Worm (Caenorhabditis elegans): ENCODE results near the gene C29F9.6.

C29F9.6 gene

DNA sequence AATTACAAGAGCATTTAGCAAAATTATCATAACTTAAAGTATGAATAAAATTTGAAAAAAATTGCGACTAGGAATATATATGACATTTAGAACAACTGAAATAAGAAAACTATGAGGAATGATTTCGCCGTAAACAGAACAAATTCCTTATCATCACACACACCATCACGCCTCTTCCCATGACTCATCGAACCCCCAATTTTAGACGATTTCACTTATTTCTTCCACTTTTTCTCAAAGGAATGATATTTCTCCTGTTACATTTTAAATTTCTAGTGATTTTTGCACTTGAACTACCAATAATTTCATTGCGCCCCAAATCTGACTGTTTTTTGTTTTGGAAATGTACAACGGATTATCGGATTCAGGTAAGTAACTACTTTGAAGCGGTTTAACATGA is 41.9 kb downstream of the C29F9.6 start, which contains the start of the genes zig-13 and ver-1:
Gene zig-13, minus strand, starts transcription at position 101 of the 400 bp plus-strand sequence.
Gene ver-1, plus strand, starts transcription at position 180 of the 400 bp plus-strand sequence.
- no peak for TF ChIP-seq ceh-8 (GFP tag; optimal IDR thresholded peaks at IDR 0.05)
- TF ChIP-seq tbx-2 (tag; optimal IDR thresholded peaks at IDR 0.05) = no peak
- TF ChIP-seq fkh-8 (tag; optimal IDR thresholded peaks at IDR 0.05) = no peak
- TF ChIP-seq dsc-1 (tag; optimal IDR thresholded peaks at IDR 0.05) = no peak
- no peak for TF ChIP-seq snpc-4 (tag; optimal IDR thresholded peaks at IDR 0.05)
- TF ChIP-seq C34B4.2 (tag; optimal IDR thresholded peaks at IDR 0.05) = no peak
- no peak for TF ChIP-seq lin-35 (GFP tag; optimal IDR thresholded peaks at IDR 0.05)
- TF ChIP-seq nhr-77 (tag; optimal IDR thresholded peaks at IDR 0.05) = no peak
- no peak for TF ChIP-seq unc-130 (tag; optimal IDR thresholded peaks at IDR 0.05)
- no peak for TF ChIP-seq snu-23 (GFP tag; optimal IDR thresholded peaks at IDR 0.05)
- TF ChIP-seq tlp-1 (tag; optimal IDR thresholded peaks at IDR 0.05) = no peak
- TF ChIP-seq F16B12.6 (tag; optimal IDR thresholded peaks at IDR 0.05) = no peak

DNA sequence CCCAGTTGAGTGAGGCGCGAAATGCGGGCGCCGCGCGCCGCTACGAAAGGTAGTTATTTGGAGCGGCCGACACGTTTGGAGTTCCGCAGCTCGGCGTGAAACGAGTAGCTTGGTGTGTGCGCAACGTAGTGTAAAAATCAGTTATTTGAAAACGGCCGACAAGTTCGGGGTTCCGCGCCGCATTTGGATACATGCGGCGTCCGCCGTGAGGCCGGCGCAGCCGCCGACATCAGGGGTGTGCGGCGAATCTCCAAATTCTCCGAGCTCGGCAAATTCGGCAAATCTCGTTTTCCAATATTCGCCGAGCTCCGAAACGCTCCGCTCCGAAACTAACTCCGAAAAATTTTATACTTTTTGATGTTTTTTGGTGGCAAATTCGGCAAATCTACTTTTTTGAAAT is 43.3 kb downstream of the C29F9.6 start:
- no peak for TF ChIP-seq nhr-71 (tag; optimal IDR thresholded peaks at IDR 0.05)
- no peak for TF ChIP-seq nhr-76 (tag; optimal IDR thresholded peaks at IDR 0.05)
- TF ChIP-seq nhr-11 (tag; optimal IDR thresholded peaks at IDR 0.05) = no peak
- no peak for TF ChIP-seq lin-14 (GFP tag; optimal IDR thresholded peaks at IDR 0.05)
- TF ChIP-seq egl-27 (tag; optimal IDR thresholded peaks at IDR 0.05) = no peak
- no peak for TF ChIP-seq lin-15B (tag; optimal IDR thresholded peaks at IDR 0.05)
- no peak for TF ChIP-seq sox-4 (tag; optimal IDR thresholded peaks at IDR 0.05)
- no peak for TF ChIP-seq sptf-1 (tag; optimal IDR thresholded peaks at IDR 0.05)
- TF ChIP-seq nhr-19 (GFP tag; conservative IDR thresholded peaks at IDR 0.05) = no peak

DNA sequence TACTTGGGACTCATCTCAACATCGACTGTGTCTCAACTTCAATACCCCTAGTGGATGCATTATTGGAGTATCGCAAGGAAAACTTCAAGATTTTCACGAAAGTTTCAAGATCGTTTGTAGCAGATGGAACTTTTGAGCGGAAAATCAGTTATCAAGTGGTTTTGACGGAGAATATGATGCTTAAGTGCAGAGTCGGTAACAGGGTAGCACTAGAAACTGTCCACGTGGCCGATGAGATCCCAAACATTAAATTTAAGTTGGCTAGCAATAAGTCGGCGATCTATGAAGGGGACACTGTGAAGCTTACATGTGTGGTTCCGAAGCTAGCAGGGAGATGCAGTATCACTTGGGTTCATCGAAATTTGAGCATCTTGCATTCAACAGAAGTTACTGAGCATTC is 44.4 kb downstream of the C29F9.6 start:
- TF ChIP-seq ceh-90 (tag; optimal IDR thresholded peaks at IDR 0.05) = no peak
- TF ChIP-seq efl-3 (GFP tag; optimal IDR thresholded peaks at IDR 0.05) = no peak
- TF ChIP-seq pag-3 (tag; optimal IDR thresholded peaks at IDR 0.05; ENCODE audit: borderline replicate concordance, insufficient read depth) = no peak
- TF ChIP-seq fos-1 (tag; optimal IDR thresholded peaks at IDR 0.05) = no peak
- no peak for TF ChIP-seq snpc-4 (tag; optimal IDR thresholded peaks at IDR 0.05)
- no peak for TF ChIP-seq rnt-1 (tag; optimal IDR thresholded peaks at IDR 0.05)
- TF ChIP-seq nhr-11 (tag; optimal IDR thresholded peaks at IDR 0.05) = no peak
- no peak for TF ChIP-seq ztf-11 (tag; optimal IDR thresholded peaks at IDR 0.05)
- no peak for TF ChIP-seq grh-1 (GFP tag; IDR thresholded peaks at IDR 0.05)
- no peak for TF ChIP-seq mdl-1 (tag; optimal IDR thresholded peaks at IDR 0.05)
- TF ChIP-seq swsn-7 (tag; optimal IDR thresholded peaks at IDR 0.05) = no peak
- TF ChIP-seq lin-14 (GFP tag; optimal IDR thresholded peaks at IDR 0.05) = no peak
- no peak for TF ChIP-seq nhr-84 (tag; optimal IDR thresholded peaks at IDR 0.05)
- no peak for TF ChIP-seq pax-3 (tag; optimal IDR thresholded peaks at IDR 0.05)
- no peak for TF ChIP-seq C34B4.2 (tag; optimal IDR thresholded peaks at IDR 0.05)
- TF ChIP-seq ceh-88 (GFP tag; IDR thresholded peaks at IDR 0.05) = no peak

DNA sequence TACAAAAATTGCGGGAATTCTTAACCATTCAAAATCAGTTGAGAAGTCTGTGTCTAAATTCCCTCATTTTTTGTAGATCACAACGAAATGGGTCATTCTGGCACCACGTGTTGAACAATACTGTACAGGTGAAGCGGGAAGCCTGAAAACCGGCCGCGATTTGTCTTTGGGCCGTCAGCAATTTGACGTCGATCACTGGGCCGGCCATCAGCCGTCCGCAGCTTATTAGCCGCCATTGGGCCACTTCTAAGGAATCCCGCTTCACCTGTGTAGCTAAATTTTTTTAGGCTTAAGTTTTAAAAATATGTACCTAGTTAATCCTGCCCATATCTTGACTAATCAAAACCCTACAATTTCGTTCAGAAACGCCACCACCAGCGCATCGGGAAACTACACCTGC is 45.0 kb downstream of the C29F9.6 start:
- TF ChIP-seq ceh-82 (tag; optimal IDR thresholded peaks at IDR 0.05) (no peak), skn-1 (tag; optimal IDR thresholded peaks at IDR 0.05) (no peak), ceh-88 (GFP tag; IDR thresholded peaks at IDR 0.05) (no peak), pax-3 (tag; optimal IDR thresholded peaks at IDR 0.05) (no peak), nhr-84 (tag; optimal IDR thresholded peaks at IDR 0.05) (no peak), unc-62 (GFP tag; optimal IDR thresholded peaks at IDR 0.05) (no peak), nhr-28 (tag; optimal IDR thresholded peaks at IDR 0.05) (no peak), rnt-1 (tag; optimal IDR thresholded peaks at IDR 0.05) (no peak), hpl-2 (GFP tag; optimal IDR thresholded peaks at IDR 0.05) (no peak), zip-4 (GFP tag; optimal IDR thresholded peaks at IDR 0.05) (no peak), nhr-47 (tag; optimal IDR thresholded peaks at IDR 0.05) (no peak), efl-1 (optimal IDR thresholded peaks at IDR 0.05) (no peak), efl-1 (GFP tag; optimal IDR thresholded peaks at IDR 0.05 in 1 of 2) (no peak)
